Worm (Caenorhabditis elegans): Measurements from ENCODE around the gene str-229.

str-229 gene

ce11 chrV:3938789-3939188 lies 36.4 kb upstream of the str-229 start, which contains the start of gene cyp-35B1:
TSS of gene cyp-35B1 (plus strand) at chrV:3939032.
- TF ChIP-seq irx-1 (tag; optimal IDR thresholded peaks at IDR 0.05) = no peak
- no peak for TF ChIP-seq efl-3 (GFP tag; optimal IDR thresholded peaks at IDR 0.05)
- no peak for TF ChIP-seq blmp-1 (tag; optimal IDR thresholded peaks at IDR 0.05)
- TF ChIP-seq nhr-237 (tag; optimal IDR thresholded peaks at IDR 0.05) = no peak
- TF ChIP-seq unc-62 (GFP tag; optimal IDR thresholded peaks at IDR 0.05) = no peak
- TF ChIP-seq elt-2 (tag; optimal IDR thresholded peaks at IDR 0.05) = no peak
- no peak for TF ChIP-seq dsc-1 (tag; optimal IDR thresholded peaks at IDR 0.05)
- no peak for TF ChIP-seq fos-1 (tag; optimal IDR thresholded peaks at IDR 0.05)
- TF ChIP-seq nhr-12 (tag; optimal IDR thresholded peaks at IDR 0.05) = no peak
- TF ChIP-seq nhr-77 (tag; optimal IDR thresholded peaks at IDR 0.05) = no peak
- no peak for TF ChIP-seq egl-13 (tag; optimal IDR thresholded peaks at IDR 0.05)

DNA sequence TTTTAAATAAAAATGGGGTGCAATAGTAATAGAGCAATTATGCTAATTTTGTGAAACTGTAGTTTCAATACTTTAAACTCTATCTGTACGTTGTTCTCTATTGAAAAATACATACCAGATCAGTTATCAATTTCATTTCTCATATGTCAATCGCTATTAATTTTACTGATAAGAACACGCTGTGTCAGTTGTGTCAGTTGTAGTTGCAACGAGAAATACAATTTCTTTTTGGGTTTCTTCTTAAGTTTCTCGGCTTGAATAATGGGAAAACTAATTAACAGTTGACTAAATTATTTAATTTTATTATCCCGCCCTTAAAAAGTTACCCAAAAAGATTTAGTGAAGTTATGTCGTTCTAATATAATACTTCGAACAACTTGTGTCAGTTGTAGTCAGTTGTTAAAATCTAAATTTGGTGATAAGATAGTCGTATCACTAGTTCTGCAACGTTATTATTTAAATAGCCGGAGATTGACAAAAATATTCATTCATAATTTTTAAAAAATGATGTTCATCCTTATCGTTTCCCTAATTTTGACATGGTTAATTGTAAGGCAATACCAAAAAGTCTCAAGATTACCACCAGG lies 33.6 kb upstream of the str-229 start, which contains the start of gene cyp-35A5:
Gene cyp-35A5 (plus strand): TSS at position 435 of the 587 bp plus-strand sequence.
- TF ChIP-seq nhr-20 (tag; optimal IDR thresholded peaks at IDR 0.05) (peak; percentile 2), elt-2 (tag; optimal IDR thresholded peaks at IDR 0.05) (peak; percentile 85), swsn-7 (tag; optimal IDR thresholded peaks at IDR 0.05) (no peak)

DNA sequence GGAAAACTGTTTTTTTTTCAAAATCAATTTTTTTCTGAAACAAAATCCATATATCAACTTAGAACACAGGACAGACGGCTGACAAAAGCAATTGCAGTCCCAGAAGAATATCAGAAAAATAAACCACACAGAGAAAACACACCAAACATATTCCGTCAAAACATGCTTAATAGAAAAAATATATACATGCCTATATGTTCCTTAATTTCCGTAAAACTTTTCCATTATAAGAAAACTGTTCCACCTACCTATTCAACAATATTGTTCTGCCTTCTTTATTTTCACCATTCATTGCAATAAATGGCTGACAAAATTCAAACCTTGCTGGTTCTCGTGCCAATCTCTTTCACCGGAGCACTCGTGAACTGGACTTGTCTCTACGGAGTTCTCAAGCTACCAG lies 29.0 kb upstream of the str-229 start, which contains the start of gene srx-63:
Gene srx-63 (plus strand): TSS at position 301 of the 400 bp plus-strand sequence.
- TF ChIP-seq nhr-77 (tag; optimal IDR thresholded peaks at IDR 0.05) = no peak
- no peak for TF ChIP-seq ceh-88 (GFP tag; IDR thresholded peaks at IDR 0.05)

DNA sequence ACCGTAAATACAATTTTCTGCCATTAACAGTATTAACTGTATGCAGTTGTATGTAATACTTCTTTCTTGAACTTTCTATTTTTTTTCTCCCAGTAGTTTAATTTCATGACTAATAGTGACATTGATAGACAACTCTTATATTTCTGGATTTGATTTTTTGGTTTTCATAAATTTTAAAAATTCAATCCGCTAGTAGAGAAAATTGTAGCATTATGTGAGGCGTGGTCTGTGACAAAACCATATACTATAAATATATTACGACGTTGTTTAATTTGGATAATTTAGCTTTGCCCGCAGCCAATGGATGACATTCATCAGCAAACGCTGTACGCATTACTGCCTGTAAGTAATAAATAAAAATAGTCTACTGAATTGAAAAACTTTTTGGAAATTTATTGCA lies 26.7 kb upstream of the str-229 start, which contains the start of gene srx-64:
Gene srx-64 (plus strand): TSS at position 301 of the 400 bp plus-strand sequence.
- TF ChIP-seq blmp-1 (tag; optimal IDR thresholded peaks at IDR 0.05) = no peak
- no peak for TF ChIP-seq nhr-90 (tag; optimal IDR thresholded peaks at IDR 0.05; ENCODE audit: poor library complexity)
- no peak for TF ChIP-seq skn-1 (tag; optimal IDR thresholded peaks at IDR 0.05)
- TF ChIP-seq ceh-8 (GFP tag; optimal IDR thresholded peaks at IDR 0.05) = no peak
- TF ChIP-seq C16A3.4 (tag; optimal IDR thresholded peaks at IDR 0.05) = no peak
- TF ChIP-seq fkh-4 (tag; optimal IDR thresholded peaks at IDR 0.05; ENCODE audit: borderline replicate concordance) = no peak

- TF ChIP-seq ces-1 (GFP tag; optimal IDR thresholded peaks at IDR 0.05) (no peak), jun-1 (tag; optimal IDR thresholded peaks at IDR 0.05) (no peak), nhr-11 (tag; optimal IDR thresholded peaks at IDR 0.05) (no peak), hpl-2 (GFP tag; optimal IDR thresholded peaks at IDR 0.05) (no peak)
Measured at ce11 chrV:3927522-3927921, 25.2 kb upstream of the str-229 start.

ce11 chrV:3922547-3922946 lies 20.2 kb upstream of the str-229 start:
- TF ChIP-seq ceh-8 (GFP tag; optimal IDR thresholded peaks at IDR 0.05) = no peak
- no peak for TF ChIP-seq pag-3 (tag; optimal IDR thresholded peaks at IDR 0.05; ENCODE audit: borderline replicate concordance, insufficient read depth)
- TF ChIP-seq pax-3 (tag; optimal IDR thresholded peaks at IDR 0.05) = no peak
- no peak for TF ChIP-seq mef-2 (tag; optimal IDR thresholded peaks at IDR 0.05)
- TF ChIP-seq hlh-4 (tag; optimal IDR thresholded peaks at IDR 0.05) = no peak
- no peak for TF ChIP-seq nhr-20 (tag; optimal IDR thresholded peaks at IDR 0.05)
- TF ChIP-seq ceh-90 (tag; optimal IDR thresholded peaks at IDR 0.05) = no peak
- no peak for TF ChIP-seq rnt-1 (tag; optimal IDR thresholded peaks at IDR 0.05)
- no peak for TF ChIP-seq unc-86 (tag; optimal IDR thresholded peaks at IDR 0.05)
- no peak for TF ChIP-seq alr-1 (tag; optimal IDR thresholded peaks at IDR 0.05; ENCODE audit: borderline replicate concordance)
- TF ChIP-seq ets-5 (GFP tag; IDR thresholded peaks at IDR 0.05) = no peak
- no peak for TF ChIP-seq ces-1 (GFP tag; optimal IDR thresholded peaks at IDR 0.05)
- TF ChIP-seq ceh-63 (GFP tag; optimal IDR thresholded peaks at IDR 0.05) = no peak
- no peak for TF ChIP-seq lin-13 (GFP tag; optimal IDR thresholded peaks at IDR 0.05)
- no peak for TF ChIP-seq hpl-2 (GFP tag; optimal IDR thresholded peaks at IDR 0.05)
- TF ChIP-seq sup-37 (GFP tag; optimal IDR thresholded peaks at IDR 0.05) = no peak
- no peak for TF ChIP-seq snu-23 (GFP tag; optimal IDR thresholded peaks at IDR 0.05)
- no peak for TF ChIP-seq elt-2 (tag; optimal IDR thresholded peaks at IDR 0.05)
